Worm (Caenorhabditis elegans): Measurements from ENCODE around the gene M18.6.
"Not testable (repeated sequence)": the region's sequence is repeated elsewhere in the genome, so short reads cannot be mapped to it uniquely, and the experiment has no call there.

DNA sequence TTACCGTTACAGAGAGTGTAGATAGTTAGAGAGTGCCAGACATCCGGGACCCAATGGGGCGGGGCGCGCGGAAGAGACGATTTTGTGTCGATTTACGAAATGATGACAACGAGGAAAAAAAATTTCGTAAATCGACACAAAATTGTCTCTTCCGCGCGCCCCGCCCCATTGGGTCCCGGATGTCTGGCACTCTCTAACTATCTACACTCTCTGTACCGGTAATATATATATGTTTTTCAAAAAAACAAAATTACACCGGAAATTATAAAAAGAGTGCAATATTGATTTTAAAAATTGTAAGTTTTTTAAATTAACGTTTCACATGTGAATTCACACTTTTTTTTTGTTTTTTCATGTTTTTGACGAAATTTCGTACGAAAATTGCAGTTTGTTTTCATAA, 17.0 kb downstream of the M18.6 start, which contains the start of gene B0001.4:
- not testable (repeated sequence) for TF ChIP-seq M03D4.4 (tag; optimal IDR thresholded peaks at IDR 0.05); elt-3 (tag; optimal IDR thresholded peaks at IDR 0.05); flh-1 (GFP tag; optimal IDR thresholded peaks at IDR 0.05); lin-13 (tag; optimal IDR thresholded peaks at IDR 0.05); ztf-11 (tag; optimal IDR thresholded peaks at IDR 0.05); nhr-12 (tag; optimal IDR thresholded peaks at IDR 0.05); unc-62 (GFP tag; optimal IDR thresholded peaks at IDR 0.05); blmp-1 (tag; optimal IDR thresholded peaks at IDR 0.05); elt-1 (tag; optimal IDR thresholded peaks at IDR 0.05; ENCODE audit: borderline replicate concordance, insufficient read depth); sem-2 (GFP tag; optimal IDR thresholded peaks at IDR 0.05); ceh-83 (GFP tag; optimal IDR thresholded peaks at IDR 0.05); mab-5 (tag; optimal IDR thresholded peaks at IDR 0.05); nhr-28 (tag; optimal IDR thresholded peaks at IDR 0.05); nhr-76 (tag; optimal IDR thresholded peaks at IDR 0.05)
